Worm (Caenorhabditis elegans) whole organism, L4 larva: ENCODE measurements around the gene sdz-38.
A peak's percentile ranks its signal among the peaks of the same experiment; 100 is the strongest.

Experiments
- F26F4.8 ChIP-seq: fragments of 200-800 bp; sonication (Bioruptor generic); conservative IDR thresholded peaks from 2 replicates; pipeline ENCODE4 v1.3.6; 2022; ENCODE audit warnings: missing genetic modification characterization, missing compliant biosample characterization
- R02D3.7 ChIP-seq: fragments of 150-350 bp; sonication (generic microtip); optimal IDR thresholded peaks from 3 replicates; lab custom pipeline; 2014; ENCODE audit warnings: missing biosample characterization, missing genetic modification characterization
- T20F7.1 ChIP-seq: fragments of 200-800 bp; sonication (Bioruptor generic); optimal IDR thresholded peaks from 2 replicates; lab custom pipeline; 2018; ENCODE audit warnings: mild to moderate bottlenecking, missing genetic modification characterization, missing compliant biosample characterization
- Y48G9A.11 ChIP-seq: fragments of 200-800 bp; sonication (Bioruptor generic); IDR thresholded peaks from 2 replicates; pipeline ENCODE4 v1.3.6; 2022; ENCODE audit warnings: missing genetic modification reagents, missing genetic modification characterization, missing compliant biosample characterization
- Y5F2A.4 ChIP-seq: fragments of 200-800 bp; sonication (Bioruptor generic); optimal IDR thresholded peaks from 2 replicates; lab custom pipeline; 2018; ENCODE audit warnings: mild to moderate bottlenecking, missing genetic modification characterization, missing compliant biosample characterization
- Y75B8A.6 ChIP-seq: fragments of 200-800 bp; sonication (Bioruptor generic); IDR thresholded peaks from 2 replicates; pipeline ENCODE4 v1.3.6; 2022; ENCODE audit warnings: missing genetic modification reagents, missing genetic modification characterization, missing compliant biosample characterization
- ZK546.5 ChIP-seq, 2 experiments: sonication (generic microtip); optimal IDR thresholded peaks; 2 replicates each; lab custom pipeline; 2017; ENCODE audit warnings: missing biosample characterization in 2 of 2, missing genetic modification characterization in 2 of 2
- aha-1 ChIP-seq: fragments of 150-350 bp; peaks from one replicate; lab custom pipeline; 2014; ENCODE audit warnings: missing biosample characterization, missing genetic modification characterization
- aly-2 ChIP-seq: sonication (generic microtip); optimal IDR thresholded peaks from 2 replicates; lab custom pipeline; 2018; ENCODE audit warnings: missing biosample characterization, missing genetic modification characterization
- ama-1 ChIP-seq: fragments of 150-350 bp; optimal IDR thresholded peaks from 2 replicates; lab custom pipeline; 2014; ENCODE audit warnings: inconsistent platforms, mixed read lengths
- arid-1 ChIP-seq: fragments of 200-800 bp; sonication (Bioruptor generic); conservative IDR thresholded peaks from 2 replicates; pipeline ENCODE4 v1.3.6; 2022; ENCODE audit warnings: missing genetic modification reagents, missing genetic modification characterization, missing compliant biosample characterization
- ceh-20 ChIP-seq: fragments of 200-800 bp; sonication (Bioruptor generic); IDR thresholded peaks from 2 replicates; pipeline ENCODE4 v1.3.6; 2022; ENCODE audit warnings: missing genetic modification reagents, missing genetic modification characterization, missing compliant biosample characterization
- ceh-28 ChIP-seq: fragments of 150-350 bp; optimal IDR thresholded peaks from 2 replicates; lab custom pipeline; 2014; ENCODE audit warnings: missing biosample characterization, missing genetic modification reagents, missing genetic modification characterization
- ceh-82 ChIP-seq: sonication (generic microtip); optimal IDR thresholded peaks from 2 replicates; lab custom pipeline; 2017; ENCODE audit warnings: missing biosample characterization, missing genetic modification characterization
- cey-2 ChIP-seq: sonication (generic microtip); optimal IDR thresholded peaks from 3 replicates; lab custom pipeline; 2017; ENCODE audit warnings: missing genetic modification characterization, mild to moderate bottlenecking, missing compliant biosample characterization, antibody characterized with exemption, borderline replicate concordance; ENCODE audit not compliant: insufficient read depth
- ctbp-1 ChIP-seq: fragments of 200-800 bp; sonication (Bioruptor generic); IDR thresholded peaks from 2 replicates; pipeline ENCODE4 v1.3.6; 2022; ENCODE audit warnings: missing genetic modification reagents, missing genetic modification characterization, missing compliant biosample characterization
- daf-16 ChIP-seq, 3 experiments: sonication (generic microtip); optimal IDR thresholded peaks; 2 replicates each; lab custom pipeline; 2016 to 2017; ENCODE audit warnings: missing genetic modification characterization in 3 of 3, missing genetic modification reagents in 3 of 3, mild to moderate bottlenecking in 2 of 3, missing compliant biosample characterization in 2 of 3, missing biosample characterization in 1 of 3, moderate library complexity in 1 of 3
- dmd-6 ChIP-seq: fragments of 200-800 bp; sonication (Bioruptor generic); IDR thresholded peaks from 2 replicates; pipeline ENCODE4 v1.3.6; 2022; ENCODE audit warnings: missing genetic modification reagents, missing genetic modification characterization, missing compliant biosample characterization
- dmd-9 ChIP-seq: fragments of 200-800 bp; sonication (Bioruptor generic); IDR thresholded peaks from 2 replicates; pipeline ENCODE4 v1.3.6; 2022; ENCODE audit warnings: missing genetic modification reagents, missing genetic modification characterization, missing compliant biosample characterization
- dve-1 ChIP-seq: sonication (generic microtip); optimal IDR thresholded peaks from 2 replicates; lab custom pipeline; 2017; ENCODE audit warnings: antibody characterized with exemption, mild to moderate bottlenecking, missing genetic modification characterization, missing compliant biosample characterization; ENCODE audit not compliant: insufficient read depth
- egl-27 ChIP-seq: sonication (generic microtip); optimal IDR thresholded peaks from 3 replicates; lab custom pipeline; 2017; ENCODE audit warnings: missing biosample characterization, missing genetic modification reagents, missing genetic modification characterization
- egl-43 ChIP-seq: fragments of 200-800 bp; sonication (Bioruptor generic); IDR thresholded peaks from 2 replicates; pipeline ENCODE4 v1.3.6; 2022; ENCODE audit warnings: missing genetic modification reagents, missing genetic modification characterization, missing compliant biosample characterization
- fos-1 ChIP-seq: fragments of 150-350 bp; optimal IDR thresholded peaks from 2 replicates; lab custom pipeline; 2014; ENCODE audit warnings: missing biosample characterization, missing genetic modification characterization
- gei-8 ChIP-seq: fragments of 200-800 bp; sonication (Bioruptor generic); optimal IDR thresholded peaks from 2 replicates; lab custom pipeline; 2018; ENCODE audit warnings: mild to moderate bottlenecking, missing genetic modification characterization, missing compliant biosample characterization
- hif-1 ChIP-seq, 2 experiments: sonication (generic microtip); optimal IDR thresholded peaks; 2 replicates each; lab custom pipeline; 2016 to 2017; ENCODE audit warnings: missing compliant biosample characterization in 2 of 2, missing genetic modification characterization in 2 of 2, missing genetic modification reagents in 2 of 2, missing genotype in 2 of 2, mild to moderate bottlenecking in 1 of 2
- hlh-11 ChIP-seq: fragments of 200-800 bp; sonication (Bioruptor generic); optimal IDR thresholded peaks from 2 replicates; lab custom pipeline; 2018; ENCODE audit warnings: mild to moderate bottlenecking, missing genetic modification characterization, missing compliant biosample characterization
- hlh-30 ChIP-seq: sonication (generic microtip); optimal IDR thresholded peaks from 2 replicates; lab custom pipeline; 2017; ENCODE audit warnings: antibody characterized with exemption, mild to moderate bottlenecking, missing genetic modification characterization, missing compliant biosample characterization; ENCODE audit not compliant: insufficient read depth
- hmg-1.1 ChIP-seq: fragments of 200-800 bp; sonication (Bioruptor generic); IDR thresholded peaks from 2 replicates; pipeline ENCODE4 v1.3.6; 2022; ENCODE audit warnings: missing genetic modification reagents, missing genetic modification characterization, missing compliant biosample characterization
- lin-13 ChIP-seq: fragments of 150-350 bp; optimal IDR thresholded peaks from 2 replicates; lab custom pipeline; 2014; ENCODE audit warnings: missing biosample characterization, missing genetic modification reagents, missing genetic modification characterization
- lir-3 ChIP-seq: sonication (generic microtip); optimal IDR thresholded peaks from 2 replicates; lab custom pipeline; 2016; ENCODE audit warnings: mild to moderate bottlenecking, missing genetic modification characterization, missing compliant biosample characterization
- lsy-2 ChIP-seq, 2 experiments: fragments of 150-350 bp in 1 of 2; sonication (generic microtip) in 1 of 2; optimal IDR thresholded peaks; 2 replicates each; lab custom pipeline; 2014 to 2017; ENCODE audit warnings: missing biosample characterization in 2 of 2, missing genetic modification characterization in 2 of 2
- mxl-2 ChIP-seq: fragments of 200-800 bp; sonication (Bioruptor generic); conservative IDR thresholded peaks from 2 replicates; pipeline ENCODE4 v1.3.6; 2022; ENCODE audit warnings: missing genetic modification reagents, missing genetic modification characterization, missing compliant biosample characterization
- nhr-111 ChIP-seq: fragments of 200-800 bp; sonication (Bioruptor generic); optimal IDR thresholded peaks from 2 replicates; lab custom pipeline; 2018; ENCODE audit warnings: mild to moderate bottlenecking, missing genetic modification characterization, missing compliant biosample characterization
- nhr-48 ChIP-seq: sonication (generic microtip); optimal IDR thresholded peaks from 2 replicates; lab custom pipeline; 2016; ENCODE audit warnings: mild to moderate bottlenecking, missing genetic modification characterization, missing compliant biosample characterization
- php-3 ChIP-seq: fragments of 200-800 bp; sonication (Bioruptor generic); IDR thresholded peaks from 2 replicates; pipeline ENCODE4 v1.3.6; 2022; ENCODE audit warnings: missing genetic modification reagents, missing genetic modification characterization, missing compliant biosample characterization
- pqm-1 ChIP-seq: sonication (generic microtip); optimal IDR thresholded peaks from 2 replicates; lab custom pipeline; 2017; ENCODE audit warnings: missing biosample characterization, missing genetic modification characterization
- rbr-2 ChIP-seq: sonication (generic microtip); optimal IDR thresholded peaks from 2 replicates; lab custom pipeline; 2016; ENCODE audit warnings: missing genotype, missing genetic modification characterization, missing compliant biosample characterization
- saeg-2 ChIP-seq: fragments of 200-800 bp; sonication (Bioruptor generic); IDR thresholded peaks from 2 replicates; pipeline ENCODE4 v1.3.6; 2022; ENCODE audit warnings: missing genetic modification reagents, missing genetic modification characterization, missing compliant biosample characterization
- snpc-1.2 ChIP-seq: fragments of 200-800 bp; sonication (Bioruptor generic); IDR thresholded peaks from 2 replicates; pipeline ENCODE4 v1.3.6; 2022; ENCODE audit warnings: missing genetic modification reagents, missing genetic modification characterization, missing compliant biosample characterization
- snpc-4 ChIP-seq: fragments of 150-350 bp; optimal IDR thresholded peaks from 2 replicates; lab custom pipeline; 2014; ENCODE audit warnings: missing biosample characterization, missing genetic modification characterization
- tra-1 ChIP-seq: fragments of 200-800 bp; sonication (Bioruptor generic); IDR thresholded peaks from 2 replicates; pipeline ENCODE4 v1.3.6; 2022; ENCODE audit warnings: missing genetic modification reagents, missing genetic modification characterization, missing compliant biosample characterization
- unc-130 ChIP-seq: sonication (generic microtip); optimal IDR thresholded peaks from 2 replicates; lab custom pipeline; 2016; ENCODE audit warnings: missing genetic modification reagents, missing genetic modification characterization, missing compliant biosample characterization
- unc-39 ChIP-seq: sonication (generic microtip); optimal IDR thresholded peaks from 2 replicates; lab custom pipeline; 2017; ENCODE audit warnings: missing biosample characterization, missing genetic modification characterization
- vab-7 ChIP-seq: fragments of 200-800 bp; sonication (Bioruptor generic); IDR thresholded peaks from 2 replicates; pipeline ENCODE4 v1.3.6; 2022; ENCODE audit warnings: missing genetic modification reagents, missing genetic modification characterization, missing compliant biosample characterization
- zag-1 ChIP-seq: fragments of 150-350 bp; optimal IDR thresholded peaks from 2 replicates; lab custom pipeline; 2014; ENCODE audit warnings: missing biosample characterization, missing genetic modification characterization
- zfp-3 ChIP-seq: fragments of 200-800 bp; sonication (Bioruptor generic); conservative IDR thresholded peaks from 2 replicates; pipeline ENCODE4 v1.3.6; 2022; ENCODE audit warnings: missing genetic modification reagents, missing genetic modification characterization, missing compliant biosample characterization
- zip-11 ChIP-seq: fragments of 200-800 bp; sonication (Bioruptor generic); IDR thresholded peaks from 2 replicates; pipeline ENCODE4 v1.3.6; 2022; ENCODE audit warnings: missing genetic modification characterization, missing compliant biosample characterization
- zip-2 ChIP-seq: fragments of 150-350 bp; optimal IDR thresholded peaks from 2 replicates; lab custom pipeline; 2014; ENCODE audit warnings: missing biosample characterization, missing genetic modification characterization

sdz-38 gene

ce11 chrII:9931476-9931875 lies 50.2 kb downstream of the sdz-38 start, which contains the start of gene pho-11:
TSS of gene pho-11 (plus strand) at chrII:9931849.
- TF ChIP-seq fos-1 (tag; lab: Kevin White, UChicago) (no peak), zfp-3 (GFP tag; lab: Robert Waterston, UW) (no peak), php-3 (GFP tag; lab: Robert Waterston, UW) (peak; percentile 90), pqm-1 (peak; percentile 6), mxl-2 (GFP tag; lab: Robert Waterston, UW) (no peak), hlh-11 (tag; lab: Kevin White, UChicago) (peak; percentile 10), ama-1 (lab: Kevin White, UChicago) (no peak), dmd-6 (GFP tag; lab: Robert Waterston, UW) (peak; percentile 27; the same call in 1 of the 2 replicates), gei-8 (GFP tag; lab: Kevin White, UChicago) (no peak), Y48G9A.11 (GFP tag; lab: Robert Waterston, UW) (no peak), lsy-2 (tag; optimal IDR thresholded peaks at IDR 0.05; lab: Kevin White, UChicago) (no peak), daf-16 (GFP tag; optimal IDR thresholded peaks at IDR 0.05; lab: Kevin White, UChicago) (no peak), daf-16 (tag; optimal IDR thresholded peaks at IDR 0.05; lab: Kevin White, UChicago) (peak; percentile 88), dve-1 (tag; lab: Kevin White, UChicago) (peak; percentile 76)

- TF ChIP-seq dmd-9 (GFP tag; lab: Robert Waterston, UW) (no peak), T20F7.1 (GFP tag; lab: Kevin White, UChicago) (no peak), ctbp-1 (GFP tag; lab: Robert Waterston, UW) (no peak), hmg-1.1 (GFP tag; lab: Robert Waterston, UW) (peak; percentile 44), F26F4.8 (no peak), saeg-2 (no peak), Y75B8A.6 (GFP tag; lab: Robert Waterston, UW) (no peak), mxl-2 (GFP tag; lab: Robert Waterston, UW) (no peak), egl-27 (tag; lab: Kevin White, UChicago) (no peak), nhr-48 (tag; lab: Kevin White, UChicago) (no peak), vab-7 (GFP tag; lab: Robert Waterston, UW) (no peak), ceh-20 (GFP tag; lab: Robert Waterston, UW) (0 out of 2 replicates have a peak, but pooled peaks have one; percentile 52), hlh-11 (tag; lab: Kevin White, UChicago) (no peak), daf-16 (GFP tag; optimal IDR thresholded peaks at IDR 0.05; lab: Kevin White, UChicago) (no peak), daf-16 (tag; optimal IDR thresholded peaks at IDR 0.05; lab: Kevin White, UChicago) (no peak), aha-1 (tag; lab: Kevin White, UChicago) (peak; percentile 52), php-3 (GFP tag; lab: Robert Waterston, UW) (no peak), snpc-4 (tag; lab: Kevin White, UChicago) (no peak), cey-2 (tag; lab: Kevin White, UChicago) (no peak), zip-2 (no peak), ceh-28 (tag; lab: Kevin White, UChicago) (no peak), aly-2 (tag; lab: Kevin White, UChicago) (no peak), unc-39 (tag; lab: Kevin White, UChicago) (no peak), nhr-111 (GFP tag; lab: Kevin White, UChicago) (no peak), zag-1 (no peak), arid-1 (no peak), unc-130 (GFP tag; lab: Kevin White, UChicago) (peak; percentile 21), lin-13 (GFP tag; lab: Kevin White, UChicago) (no peak), ceh-82 (tag; lab: Kevin White, UChicago) (no peak), rbr-2 (tag; lab: Kevin White, UChicago) (peak; percentile 5), lir-3 (tag; lab: Kevin White, UChicago) (no peak), Y5F2A.4 (GFP tag; lab: Kevin White, UChicago) (no peak), hlh-30 (tag; lab: Kevin White, UChicago) (peak; percentile 57), egl-43 (GFP tag; lab: Robert Waterston, UW) (no peak), snpc-1.2 (no peak), R02D3.7 (tag; lab: Kevin White, UChicago) (no peak), zip-11 (no peak), ZK546.5 (tag; optimal IDR thresholded peaks at IDR 0.05; lab: Kevin White, UChicago) (no peak), hif-1 (tag; optimal IDR thresholded peaks at IDR 0.05; lab: Kevin White, UChicago) (peak in 1 of 2 experiments; percentile 80), tra-1 (GFP tag; lab: Robert Waterston, UW) (0 out of 2 replicates have a peak, but pooled peaks have one; percentile 32)
These were observed 50.6 kb downstream of the sdz-38 start for ce11 chrII:9931012-9931411.
